Worm (Caenorhabditis elegans): Measurements from ENCODE around the gene crh-1.

DNA sequence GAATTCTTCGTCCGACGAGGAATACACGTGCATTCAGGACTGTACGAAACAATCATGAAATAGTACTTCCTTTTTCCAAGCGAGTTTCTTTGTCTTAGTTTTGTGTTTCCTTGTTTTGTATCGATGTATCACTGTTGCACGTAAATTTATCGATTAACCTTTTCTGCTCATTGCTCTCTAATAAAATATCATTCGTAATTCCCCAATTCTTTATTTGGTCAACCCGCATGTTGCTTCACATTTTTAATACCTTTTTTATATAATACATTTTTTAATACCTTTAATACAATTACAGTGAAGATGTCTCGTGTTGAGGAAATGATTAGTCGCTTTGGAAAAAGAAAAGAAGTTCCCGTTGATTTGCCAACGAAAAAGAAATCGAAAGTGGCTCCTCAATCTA, 49.7 kb upstream of the crh-1 start, which contains the start of gene Y66D12A.1:
- TF ChIP-seq dpl-1 (GFP tag; optimal IDR thresholded peaks at IDR 0.05) (no peak), lin-15B (tag; optimal IDR thresholded peaks at IDR 0.05) (no peak), tbx-2 (tag; optimal IDR thresholded peaks at IDR 0.05) (no peak), nhr-237 (tag; optimal IDR thresholded peaks at IDR 0.05) (no peak)

Data from whole organism, L1 larva.